Worm (Caenorhabditis elegans) whole organism, midembryonic: ENCODE results near the gene sup-12.

ENCODE experiments used
- T22C8.4 ChIP-seq: fragments of 200-800 bp; sonication (Bioruptor generic); IDR thresholded peaks from 2 replicates; pipeline ENCODE4 v1.3.6; 2022; ENCODE audit warnings: missing genetic modification characterization, missing compliant biosample characterization
- cog-1 ChIP-seq: sonication (generic microtip); optimal IDR thresholded peaks from 2 replicates; lab custom pipeline; 2016; ENCODE audit warnings: missing genetic modification characterization, missing compliant biosample characterization
- flt-1 ChIP-seq: fragments of 200-800 bp; sonication (Bioruptor generic); IDR thresholded peaks from 2 replicates; pipeline ENCODE4 v1.3.6; 2022; ENCODE audit warnings: missing genetic modification characterization, missing compliant biosample characterization
- klf-2 ChIP-seq: fragments of 200-800 bp; sonication (Bioruptor generic); conservative IDR thresholded peaks from 2 replicates; pipeline ENCODE4 v1.3.6; 2022; ENCODE audit warnings: missing genetic modification reagents, missing genetic modification characterization, missing compliant biosample characterization
- med-1 ChIP-seq: sonication (generic microtip); optimal IDR thresholded peaks from 2 replicates; lab custom pipeline; 2017; ENCODE audit warnings: missing genetic modification characterization, mild to moderate bottlenecking, missing compliant biosample characterization, antibody characterized with exemption, missing genetic modification reagents; ENCODE audit not compliant: insufficient read depth
- ref-1 ChIP-seq: fragments of 200-800 bp; sonication (Bioruptor generic); conservative IDR thresholded peaks from 2 replicates; pipeline ENCODE4 v1.3.6; 2022; ENCODE audit warnings: missing genetic modification reagents, missing genetic modification characterization, missing compliant biosample characterization
- tab-1 ChIP-seq: fragments of 200-800 bp; sonication (Bioruptor generic); IDR thresholded peaks from 2 replicates; pipeline ENCODE4 v1.3.6; 2022; ENCODE audit warnings: missing genetic modification characterization, missing compliant biosample characterization
- ztf-23 ChIP-seq: fragments of 200-800 bp; sonication (Bioruptor generic); IDR thresholded peaks from 2 replicates; pipeline ENCODE4 v1.3.6; 2022; ENCODE audit warnings: missing genetic modification reagents, missing genetic modification characterization, missing compliant biosample characterization
- ztf-29 ChIP-seq: fragments of 200-800 bp; sonication (Bioruptor generic); IDR thresholded peaks from 2 replicates; pipeline ENCODE4 v1.3.6; 2022; ENCODE audit warnings: missing genetic modification reagents, missing genetic modification characterization, missing compliant biosample characterization

sup-12 gene

DNA sequence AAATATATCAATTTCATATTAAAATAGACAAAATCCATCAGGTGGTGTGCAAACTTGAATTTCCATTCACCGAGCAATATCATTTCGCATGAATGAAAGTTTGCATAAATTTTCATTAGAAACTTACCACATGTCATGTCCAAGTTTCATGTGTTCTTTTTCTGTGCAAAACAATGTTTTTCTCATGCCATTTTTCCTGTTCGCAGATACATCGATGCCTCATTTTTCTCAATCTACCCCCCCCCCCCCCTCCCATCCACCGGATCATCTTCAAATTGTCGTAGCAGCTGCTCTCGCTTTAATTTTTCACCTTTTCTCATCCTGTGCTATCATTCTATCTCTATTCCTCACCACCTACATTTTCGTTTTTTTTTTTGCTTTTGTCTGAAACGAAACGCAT lies 34.6 kb downstream of the sup-12 start, which contains the start of gene T19D2.3:
TSS of gene T19D2.3 (plus strand) at position 301 of the 400 bp plus-strand sequence.
- no peak for TF ChIP-seq T22C8.4 (GFP tag; lab: Robert Waterston, UW)
- TF ChIP-seq flt-1 (GFP tag; lab: Robert Waterston, UW), result no peak

- TF ChIP-seq T22C8.4 (GFP tag; lab: Robert Waterston, UW), result no peak
- TF ChIP-seq med-1 (GFP tag; lab: Kevin White, UChicago), result no peak
- TF ChIP-seq ztf-23, result no peak
Measured at ce11 chrX:3942267-3942666, 37.9 kb downstream of the sup-12 start, which contains the start of gene T19D2.13. T19D2.13 (minus strand) TSS chrX:3942367.

DNA sequence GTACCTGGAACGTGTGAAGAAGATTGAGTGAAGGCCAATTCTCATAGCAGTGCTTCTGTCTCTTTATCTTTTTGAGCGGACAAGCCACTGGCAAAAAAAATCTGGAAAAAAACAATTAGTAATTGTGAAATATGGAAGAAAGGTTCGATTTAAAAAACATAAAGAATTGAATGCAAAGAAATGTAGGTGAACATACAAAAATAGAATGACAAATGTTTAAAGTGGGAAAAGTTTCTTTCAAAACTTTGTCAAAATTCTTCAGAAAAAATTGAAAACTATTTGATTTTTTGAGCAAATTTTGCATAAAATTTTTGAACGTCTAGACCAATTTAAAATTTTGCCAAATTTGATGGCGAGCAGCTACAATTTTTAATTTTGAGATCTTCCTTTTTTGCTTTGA lies 38.8 kb downstream of the sup-12 start, which contains the start of gene ptp-4A2:
TSS of gene ptp-4A2 (minus strand) at position 101 of the 400 bp plus-strand sequence.
- no peak for TF ChIP-seq med-1 (GFP tag; lab: Kevin White, UChicago)
- TF ChIP-seq flt-1 (GFP tag; lab: Robert Waterston, UW), result no peak
- no peak for TF ChIP-seq klf-2 (GFP tag; lab: Robert Waterston, UW)
- TF ChIP-seq ztf-29 (GFP tag; lab: Robert Waterston, UW), result no peak
- no peak for TF ChIP-seq ref-1
- no peak for TF ChIP-seq T22C8.4 (GFP tag; lab: Robert Waterston, UW)
- no peak for TF ChIP-seq ztf-23
- TF ChIP-seq cog-1 (tag; lab: Kevin White, UChicago), result no peak

DNA sequence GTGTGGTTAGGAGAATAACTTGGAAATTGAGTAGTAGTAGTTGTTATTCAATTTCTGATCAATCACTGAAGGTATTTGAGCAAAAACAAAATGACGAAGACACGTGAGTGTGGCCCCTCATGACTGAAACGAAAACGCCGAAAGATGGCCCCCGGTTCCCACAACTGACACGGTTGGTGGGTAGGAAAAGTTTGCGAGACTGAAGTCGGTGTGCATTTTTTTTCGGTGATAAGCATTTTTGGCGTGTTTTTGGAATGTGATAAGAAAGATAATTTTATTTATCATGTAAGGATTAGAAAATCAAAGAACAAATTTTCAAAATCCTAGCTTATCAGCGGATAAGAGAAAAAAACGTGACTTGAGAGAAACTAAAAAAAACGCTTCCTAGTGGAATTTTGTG lies 39.7 kb downstream of the sup-12 start:
- TF ChIP-seq med-1 (GFP tag; lab: Kevin White, UChicago), result no peak
- TF ChIP-seq tab-1 (GFP tag; lab: Robert Waterston, UW), result no peak

DNA sequence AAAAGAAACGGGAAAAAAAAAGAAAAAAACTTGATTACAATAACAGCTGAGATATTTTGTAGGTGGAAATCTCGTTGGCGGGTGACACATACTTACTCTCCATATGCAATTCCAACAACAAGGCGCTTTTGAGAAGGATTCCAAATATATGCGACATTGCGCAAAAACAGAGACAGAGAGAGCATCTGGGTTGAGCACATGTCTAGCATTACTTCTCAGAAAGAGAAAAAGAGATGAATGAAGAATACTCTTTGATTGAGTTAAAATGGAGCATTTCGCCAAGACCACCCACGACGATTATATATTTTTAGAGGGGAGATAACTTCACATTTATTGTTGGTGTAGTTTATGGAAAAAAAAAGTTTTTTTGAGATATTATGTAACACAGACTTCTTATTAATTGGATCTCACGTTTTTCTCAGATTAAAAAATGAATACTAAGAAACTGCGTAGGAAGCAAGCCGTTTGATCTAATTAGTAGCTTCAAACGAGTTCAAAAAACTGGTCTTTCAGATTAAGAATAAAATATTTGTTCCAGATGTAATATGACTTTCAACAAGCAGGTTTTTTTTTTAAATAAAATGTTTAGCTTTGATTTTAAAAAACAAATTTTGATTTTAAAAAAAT lies 40.7 kb downstream of the sup-12 start:
- TF ChIP-seq ref-1, result no peak
- no peak for TF ChIP-seq ztf-29 (GFP tag; lab: Robert Waterston, UW)
- no peak for TF ChIP-seq cog-1 (tag; lab: Kevin White, UChicago)

- TF ChIP-seq flt-1 (GFP tag; lab: Robert Waterston, UW), result no peak
- 0 out of 2 replicates have a peak, but pooled peaks have one; percentile 34 for TF ChIP-seq klf-2 (GFP tag; lab: Robert Waterston, UW)
- no peak for TF ChIP-seq ztf-23
- TF ChIP-seq T22C8.4 (GFP tag; lab: Robert Waterston, UW), result no peak
- TF ChIP-seq cog-1 (tag; lab: Kevin White, UChicago), result peak; percentile 8
- no peak for TF ChIP-seq ztf-29 (GFP tag; lab: Robert Waterston, UW)
Measured at ce11 chrX:3945681-3946080, 41.3 kb downstream of the sup-12 start.

- TF ChIP-seq ztf-29 (GFP tag; lab: Robert Waterston, UW) (no peak), tab-1 (GFP tag; lab: Robert Waterston, UW) (no peak), med-1 (GFP tag; lab: Kevin White, UChicago) (no peak), ztf-23 (no peak), flt-1 (GFP tag; lab: Robert Waterston, UW) (no peak), cog-1 (tag; lab: Kevin White, UChicago) (no peak), ref-1 (no peak), klf-2 (GFP tag; lab: Robert Waterston, UW) (no peak), T22C8.4 (GFP tag; lab: Robert Waterston, UW) (no peak)
Measured at ce11 chrX:3949026-3949425, 44.6 kb downstream of the sup-12 start.

DNA sequence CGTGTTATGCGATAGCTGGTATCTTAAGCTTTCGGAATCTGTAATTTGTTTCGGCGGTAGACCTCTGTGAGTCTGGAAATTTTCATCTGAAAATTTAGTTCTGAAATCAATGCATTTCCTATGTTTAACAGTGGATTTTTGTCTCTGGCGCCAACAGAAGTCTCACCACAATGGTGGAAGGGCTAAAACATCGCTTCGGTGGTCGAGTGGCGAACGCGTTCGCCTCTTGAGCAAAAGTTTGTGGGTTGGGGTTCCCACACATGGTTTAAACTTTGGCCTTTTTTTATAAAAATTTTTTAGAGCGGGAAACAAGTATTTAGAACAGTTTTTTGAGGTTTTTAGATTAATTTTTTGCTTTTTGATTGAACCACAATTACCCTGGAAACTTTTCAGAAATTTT lies 45.4 kb downstream of the sup-12 start:
- TF ChIP-seq ref-1, result no peak

DNA sequence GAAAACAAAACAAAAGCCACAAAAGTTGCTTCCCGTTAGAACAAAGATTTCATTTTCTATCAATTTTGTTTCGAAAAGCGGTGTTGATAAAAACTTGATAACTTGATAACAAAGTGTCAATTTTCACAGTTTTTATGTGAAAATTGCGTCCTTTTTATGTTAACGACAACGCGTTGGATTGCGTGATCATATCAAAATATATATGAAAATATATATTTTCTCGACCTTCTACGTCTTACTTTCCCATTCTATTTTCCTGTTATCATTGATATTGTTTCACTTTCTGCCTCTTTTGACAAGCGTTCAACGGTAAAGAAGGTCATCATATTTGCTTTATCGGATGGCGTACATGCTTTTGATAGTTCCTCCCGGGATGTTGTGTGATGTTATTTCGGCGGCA lies 48.4 kb downstream of the sup-12 start:
- no peak for TF ChIP-seq klf-2 (GFP tag; lab: Robert Waterston, UW)
- TF ChIP-seq T22C8.4 (GFP tag; lab: Robert Waterston, UW), result no peak
- no peak for TF ChIP-seq cog-1 (tag; lab: Kevin White, UChicago)
- no peak for TF ChIP-seq tab-1 (GFP tag; lab: Robert Waterston, UW)
- TF ChIP-seq ref-1, result no peak
- no peak for TF ChIP-seq ztf-29 (GFP tag; lab: Robert Waterston, UW)
- TF ChIP-seq flt-1 (GFP tag; lab: Robert Waterston, UW), result no peak
- TF ChIP-seq med-1 (GFP tag; lab: Kevin White, UChicago), result no peak
- TF ChIP-seq ztf-23, result no peak
